Worm (Caenorhabditis elegans) whole organism, midembryonic: Measurements from ENCODE around the gene R03H10.7.
A peak's percentile ranks its signal among the peaks of the same experiment; 100 is the strongest.
"Not testable (repeated sequence)": the region's sequence is repeated elsewhere in the genome, so short reads cannot be mapped to it uniquely, and the experiment has no call there.

Source experiments
- T22C8.4 ChIP-seq: fragments of 200-800 bp; sonication (Bioruptor generic); IDR thresholded peaks from 2 replicates; pipeline ENCODE4 v1.3.6; 2022; ENCODE audit warnings: missing genetic modification characterization, missing compliant biosample characterization
- cog-1 ChIP-seq: sonication (generic microtip); optimal IDR thresholded peaks from 2 replicates; lab custom pipeline; 2016; ENCODE audit warnings: missing genetic modification characterization, missing compliant biosample characterization
- flt-1 ChIP-seq: fragments of 200-800 bp; sonication (Bioruptor generic); IDR thresholded peaks from 2 replicates; pipeline ENCODE4 v1.3.6; 2022; ENCODE audit warnings: missing genetic modification characterization, missing compliant biosample characterization
- klf-2 ChIP-seq: fragments of 200-800 bp; sonication (Bioruptor generic); conservative IDR thresholded peaks from 2 replicates; pipeline ENCODE4 v1.3.6; 2022; ENCODE audit warnings: missing genetic modification reagents, missing genetic modification characterization, missing compliant biosample characterization
- med-1 ChIP-seq: sonication (generic microtip); optimal IDR thresholded peaks from 2 replicates; lab custom pipeline; 2017; ENCODE audit warnings: missing genetic modification characterization, mild to moderate bottlenecking, missing compliant biosample characterization, antibody characterized with exemption, missing genetic modification reagents; ENCODE audit not compliant: insufficient read depth
- ref-1 ChIP-seq: fragments of 200-800 bp; sonication (Bioruptor generic); conservative IDR thresholded peaks from 2 replicates; pipeline ENCODE4 v1.3.6; 2022; ENCODE audit warnings: missing genetic modification reagents, missing genetic modification characterization, missing compliant biosample characterization
- tab-1 ChIP-seq: fragments of 200-800 bp; sonication (Bioruptor generic); IDR thresholded peaks from 2 replicates; pipeline ENCODE4 v1.3.6; 2022; ENCODE audit warnings: missing genetic modification characterization, missing compliant biosample characterization
- ztf-23 ChIP-seq: fragments of 200-800 bp; sonication (Bioruptor generic); IDR thresholded peaks from 2 replicates; pipeline ENCODE4 v1.3.6; 2022; ENCODE audit warnings: missing genetic modification reagents, missing genetic modification characterization, missing compliant biosample characterization
- ztf-29 ChIP-seq: fragments of 200-800 bp; sonication (Bioruptor generic); IDR thresholded peaks from 2 replicates; pipeline ENCODE4 v1.3.6; 2022; ENCODE audit warnings: missing genetic modification reagents, missing genetic modification characterization, missing compliant biosample characterization

The R03H10.7 gene

DNA sequence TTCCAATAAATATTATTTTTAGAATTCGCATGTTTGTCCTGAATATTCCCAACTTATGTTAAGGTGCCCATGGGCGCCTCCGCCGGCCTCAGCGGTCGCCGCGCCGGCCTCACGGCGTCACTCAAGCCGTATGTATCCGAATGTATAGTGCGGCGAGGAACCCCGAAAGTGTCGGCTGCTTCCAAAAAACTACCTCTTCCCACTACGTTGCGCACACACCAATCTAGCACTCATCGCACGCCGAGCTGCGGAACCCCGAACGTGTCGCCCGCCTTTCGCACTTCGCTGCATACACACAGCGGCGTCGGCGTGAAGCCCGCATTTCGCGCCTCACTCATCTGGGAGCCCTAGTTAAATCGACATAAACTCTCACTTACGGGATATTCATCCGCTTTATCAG lies 10.9 kb downstream of the R03H10.7 start:
- TF ChIP-seq med-1 (GFP tag; lab: Kevin White, UChicago) (no peak), cog-1 (tag; lab: Kevin White, UChicago) (no peak), flt-1 (GFP tag; lab: Robert Waterston, UW) (no peak), ztf-29 (GFP tag; lab: Robert Waterston, UW) (no peak), T22C8.4 (no peak), klf-2 (no peak), tab-1 (GFP tag; lab: Robert Waterston, UW) (no peak), ztf-23 (GFP tag; lab: Robert Waterston, UW) (no peak), ref-1 (GFP tag; lab: Robert Waterston, UW) (no peak)

DNA sequence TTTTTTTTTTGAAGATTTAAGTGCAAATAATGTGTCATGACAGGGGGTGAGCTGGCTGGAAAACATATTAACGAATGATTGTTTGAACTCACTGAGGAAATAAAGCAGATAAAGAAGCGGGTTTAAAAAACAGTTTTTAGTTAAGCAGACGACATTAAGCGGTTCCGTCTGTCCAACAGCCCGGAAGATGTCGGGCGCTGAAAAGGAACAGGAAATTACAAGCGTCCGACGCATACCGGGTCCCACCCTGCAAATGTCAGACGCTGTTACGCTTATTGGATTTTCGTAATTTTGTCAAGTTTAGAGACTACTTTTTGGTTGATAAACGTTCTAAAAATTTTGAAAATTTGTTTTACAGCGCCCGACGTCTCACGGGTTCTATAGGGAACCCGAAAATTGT lies 19.2 kb downstream of the R03H10.7 start:
- no peak for TF ChIP-seq ztf-29 (GFP tag; lab: Robert Waterston, UW)
- no peak for TF ChIP-seq T22C8.4
- TF ChIP-seq klf-2 = no peak
- TF ChIP-seq tab-1 (GFP tag; lab: Robert Waterston, UW) = no peak
- no peak for TF ChIP-seq med-1 (GFP tag; lab: Kevin White, UChicago)
- TF ChIP-seq ref-1 (GFP tag; lab: Robert Waterston, UW) = no peak

DNA sequence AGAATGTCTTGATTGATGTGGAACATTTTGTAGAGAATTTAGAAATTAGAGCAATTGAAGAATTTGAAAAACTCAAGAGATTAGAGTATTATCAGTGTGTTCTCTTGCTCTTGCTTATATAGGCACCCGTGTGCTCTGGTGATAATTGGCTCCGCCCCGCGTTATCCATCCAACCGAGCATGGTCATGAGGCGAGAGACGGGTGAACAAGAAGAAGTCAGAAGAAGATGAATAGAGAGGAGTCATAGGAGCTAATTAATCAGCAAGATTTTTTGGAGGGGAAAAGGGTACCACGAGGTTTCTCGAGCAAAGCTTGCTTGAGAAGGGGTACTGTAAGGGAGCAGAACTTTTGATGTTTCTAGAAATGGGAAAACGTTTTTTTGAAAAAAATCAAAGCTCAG lies 20.9 kb downstream of the R03H10.7 start:
- TF ChIP-seq ztf-23 (GFP tag; lab: Robert Waterston, UW) (no peak), ref-1 (GFP tag; lab: Robert Waterston, UW) (no peak), klf-2 (no peak), tab-1 (GFP tag; lab: Robert Waterston, UW) (no peak), cog-1 (tag; lab: Kevin White, UChicago) (no peak), T22C8.4 (no peak), med-1 (GFP tag; lab: Kevin White, UChicago) (no peak), ztf-29 (GFP tag; lab: Robert Waterston, UW) (no peak)

- TF ChIP-seq ztf-23 (GFP tag; lab: Robert Waterston, UW) = no peak
- peak; percentile 49; the same call in 1 of the 2 replicates for TF ChIP-seq ztf-29 (GFP tag; lab: Robert Waterston, UW)
Measured at ce11 chrII:4155112-4155823, 23.5 kb downstream of the R03H10.7 start, which contains the start of gene R03H10.2. TSS of gene R03H10.2 (plus strand) at chrII:4155773.

DNA sequence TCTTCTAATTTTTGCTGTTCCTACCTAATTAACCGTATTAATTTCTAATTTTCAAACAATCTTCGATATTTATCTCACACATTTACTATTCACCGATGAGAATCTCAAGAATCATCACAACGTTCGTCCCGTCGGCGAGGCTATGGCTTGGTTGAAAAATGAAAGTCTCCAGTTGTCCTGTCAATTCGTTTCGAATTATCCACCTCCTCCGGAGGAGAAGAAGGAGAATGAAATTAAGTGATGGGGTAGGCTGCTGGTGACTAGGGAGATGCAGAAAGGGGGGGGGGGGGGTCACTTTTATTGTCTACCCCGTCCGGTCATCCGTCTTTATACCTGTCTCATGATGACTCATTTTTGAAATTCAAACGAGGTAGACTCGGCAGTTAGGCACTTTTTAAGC lies 25.9 kb downstream of the R03H10.7 start:
- TF ChIP-seq med-1 (GFP tag; lab: Kevin White, UChicago) = no peak
- TF ChIP-seq ztf-23 (GFP tag; lab: Robert Waterston, UW) = no peak
- no peak for TF ChIP-seq klf-2
- TF ChIP-seq tab-1 (GFP tag; lab: Robert Waterston, UW) = no peak
- TF ChIP-seq ztf-29 (GFP tag; lab: Robert Waterston, UW) = no peak
- TF ChIP-seq ref-1 (GFP tag; lab: Robert Waterston, UW) = no peak
- no peak for TF ChIP-seq T22C8.4
- TF ChIP-seq cog-1 (tag; lab: Kevin White, UChicago) = no peak
- TF ChIP-seq flt-1 (GFP tag; lab: Robert Waterston, UW) = no peak

ce11 chrII:4151499-4152132 lies 27.1 kb downstream of the R03H10.7 start:
- TF ChIP-seq med-1 (GFP tag; lab: Kevin White, UChicago) = no peak
- TF ChIP-seq ref-1 (GFP tag; lab: Robert Waterston, UW) = no peak
- no peak for TF ChIP-seq cog-1 (tag; lab: Kevin White, UChicago)
- TF ChIP-seq tab-1 (GFP tag; lab: Robert Waterston, UW) = no peak
- no peak for TF ChIP-seq ztf-23 (GFP tag; lab: Robert Waterston, UW)
- TF ChIP-seq ztf-29 (GFP tag; lab: Robert Waterston, UW) = no peak
- no peak for TF ChIP-seq flt-1 (GFP tag; lab: Robert Waterston, UW)
- TF ChIP-seq T22C8.4 = no peak
- TF ChIP-seq klf-2 = no peak

DNA sequence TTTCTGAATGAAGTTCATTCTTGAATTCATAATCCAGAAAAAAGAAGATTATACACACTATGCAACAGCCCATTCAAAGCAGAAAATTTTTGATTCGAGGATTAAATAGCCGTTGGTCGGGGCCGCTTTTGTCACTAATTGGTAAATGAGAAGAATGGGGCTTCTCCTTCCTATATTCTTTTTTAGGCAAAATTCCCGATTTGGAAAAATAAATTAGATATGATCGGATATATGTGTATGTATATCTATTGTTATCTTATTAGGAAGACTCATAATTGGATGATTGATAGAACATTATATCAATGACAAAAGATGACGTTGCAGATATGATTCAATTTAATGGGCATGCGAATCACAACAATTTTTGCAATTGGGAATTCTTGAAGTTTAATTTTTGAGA lies 28.5 kb downstream of the R03H10.7 start:
- no peak for TF ChIP-seq ztf-29 (GFP tag; lab: Robert Waterston, UW)
- TF ChIP-seq med-1 (GFP tag; lab: Kevin White, UChicago) = no peak
- no peak for TF ChIP-seq klf-2

- TF ChIP-seq klf-2 = no peak
- no peak for TF ChIP-seq med-1 (GFP tag; lab: Kevin White, UChicago)
- TF ChIP-seq tab-1 (GFP tag; lab: Robert Waterston, UW) = no peak
- TF ChIP-seq ref-1 (GFP tag; lab: Robert Waterston, UW) = no peak
- TF ChIP-seq ztf-29 (GFP tag; lab: Robert Waterston, UW) = no peak
- no peak for TF ChIP-seq flt-1 (GFP tag; lab: Robert Waterston, UW)
- TF ChIP-seq ztf-23 (GFP tag; lab: Robert Waterston, UW) = no peak
- no peak for TF ChIP-seq T22C8.4
- TF ChIP-seq cog-1 (tag; lab: Kevin White, UChicago) = no peak
Measured at ce11 chrII:4146039-4146438, 32.7 kb downstream of the R03H10.7 start, which contains the start of gene F56D3.1. TSS of gene F56D3.1 (plus strand) at chrII:4146339.

DNA sequence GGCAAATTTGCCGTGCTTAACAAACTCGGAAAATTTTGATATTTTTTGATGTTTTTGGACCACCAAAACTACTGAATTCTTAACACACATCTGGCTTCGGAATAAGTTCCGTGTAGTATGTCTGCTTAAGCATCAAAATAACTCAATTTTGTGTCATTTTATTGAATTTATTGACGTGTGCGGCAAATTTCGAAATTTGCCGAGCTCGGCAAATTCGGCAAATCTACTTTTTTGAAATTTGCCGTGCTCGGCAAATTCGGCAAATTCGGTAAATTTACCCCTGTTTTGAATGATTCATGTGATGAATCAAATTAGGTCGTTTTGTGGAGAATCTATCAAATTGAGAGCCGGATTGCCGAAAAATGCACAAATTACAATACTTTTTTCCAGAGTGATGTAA lies 43.5 kb downstream of the R03H10.7 start, which contains the start of gene ast-1:
Gene ast-1 (minus strand): TSS at position 101 of the 400 bp plus-strand sequence.
- not testable (repeated sequence) for TF ChIP-seq tab-1 (GFP tag; lab: Robert Waterston, UW); ztf-29 (GFP tag; lab: Robert Waterston, UW); T22C8.4

- TF ChIP-seq tab-1 (GFP tag; lab: Robert Waterston, UW) (no peak), flt-1 (GFP tag; lab: Robert Waterston, UW) (no peak), T22C8.4 (no peak), cog-1 (tag; lab: Kevin White, UChicago) (no peak), klf-2 (no peak), ztf-29 (GFP tag; lab: Robert Waterston, UW) (no peak), ztf-23 (GFP tag; lab: Robert Waterston, UW) (no peak), ref-1 (GFP tag; lab: Robert Waterston, UW) (no peak), med-1 (GFP tag; lab: Kevin White, UChicago) (no peak)
Measured at ce11 chrII:4134688-4135087, 44.0 kb downstream of the R03H10.7 start.
